Worm (Caenorhabditis elegans) whole organism, late embryonic: ENCODE data around the gene ZK287.9.

ENCODE experiments used
- K09A11.1 ChIP-seq: sonication (generic microtip); optimal IDR thresholded peaks from 2 replicates; lab custom pipeline; 2017; ENCODE audit warnings: antibody characterized with exemption, mild to moderate bottlenecking, missing genetic modification characterization, missing compliant biosample characterization; ENCODE audit not compliant: insufficient read depth
- ama-1 ChIP-seq: fragments of 150-350 bp; optimal IDR thresholded peaks from 2 replicates; lab custom pipeline; 2014
- fax-1 ChIP-seq: sonication (generic microtip); optimal IDR thresholded peaks from 2 replicates; lab custom pipeline; 2016; ENCODE audit warnings: missing genotype, missing genetic modification characterization, missing compliant biosample characterization
- lin-11 ChIP-seq: fragments of 200-800 bp; sonication (Bioruptor generic); optimal IDR thresholded peaks from 2 replicates; lab custom pipeline; 2018; ENCODE audit warnings: mild to moderate bottlenecking, missing genetic modification characterization, missing compliant biosample characterization
- nhr-11 ChIP-seq: fragments of 150-350 bp; optimal IDR thresholded peaks from 2 replicates; lab custom pipeline; 2014; ENCODE audit warnings: missing biosample characterization, missing genetic modification characterization
- pqm-1 ChIP-seq: sonication (generic microtip); optimal IDR thresholded peaks from 2 replicates; lab custom pipeline; 2016; ENCODE audit warnings: missing genetic modification characterization, missing compliant biosample characterization
- sox-2 ChIP-seq: fragments of 200-800 bp; sonication (Bioruptor generic); IDR thresholded peaks from 2 replicates; pipeline ENCODE4 v1.3.6; 2022; ENCODE audit warnings: missing genetic modification reagents, missing genetic modification characterization, missing compliant biosample characterization
- tbx-2 ChIP-seq: sonication (generic microtip); optimal IDR thresholded peaks from 2 replicates; lab custom pipeline; 2016; ENCODE audit warnings: missing genetic modification characterization, missing compliant biosample characterization

DNA sequence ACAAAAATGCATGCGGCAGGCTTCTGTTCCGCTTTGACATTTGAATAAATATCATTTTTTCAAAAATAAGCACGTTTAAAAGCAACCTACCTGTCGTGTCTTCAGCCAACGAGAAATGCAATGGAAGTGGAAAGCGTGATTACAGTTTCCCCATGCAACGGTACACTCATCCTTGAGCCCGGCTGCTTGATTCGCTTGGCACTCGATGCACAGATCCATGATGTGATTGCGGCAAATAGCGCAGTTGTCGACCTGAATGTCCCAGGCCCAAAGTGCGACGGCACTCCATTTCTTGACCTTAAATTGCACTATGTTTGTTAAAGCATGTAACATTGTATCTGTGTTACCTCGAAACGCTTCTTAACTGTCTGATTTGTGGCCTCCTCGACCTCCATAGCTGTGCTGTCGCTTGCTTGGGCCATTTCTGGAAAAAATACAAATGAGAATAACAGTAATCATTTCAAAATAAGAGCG lies 11.0 kb downstream of the ZK287.9 start, which contains the start of gene rbx-1:
- TF ChIP-seq pqm-1 (tag; lab: Kevin White, UChicago) (no peak), fax-1 (tag; lab: Kevin White, UChicago) (no peak), K09A11.1 (tag; lab: Kevin White, UChicago) (no peak), tbx-2 (tag; lab: Kevin White, UChicago) (no peak), ama-1 (lab: Kevin White, UChicago) (no peak), sox-2 (GFP tag; lab: Robert Waterston, UW) (no peak), nhr-11 (tag; lab: Kevin White, UChicago) (no peak), lin-11 (tag; lab: Kevin White, UChicago) (no peak)
